Fruit fly (Drosophila melanogaster) whole organism, embryonic: ENCODE data around the gene wrd.

Source experiments
- BtbVII ChIP-seq: fragments of 200-800 bp; sonication (Bioruptor generic); optimal IDR thresholded peaks from 3 replicates; lab custom pipeline; 2017; ENCODE audit warnings: missing biosample characterization, mild to moderate bottlenecking, missing genetic modification characterization
- CG11093 ChIP-seq: fragments of 200-800 bp; sonication (Bioruptor generic); IDR thresholded peaks from 3 replicates; pipeline ENCODE4 v1.3.6; 2022; ENCODE audit warnings: missing biosample characterization, missing genetic modification characterization
- CG11504 ChIP-seq: fragments of 200-800 bp; sonication (Bioruptor generic); optimal IDR thresholded peaks from 3 replicates; lab custom pipeline; 2019; ENCODE audit warnings: missing biosample characterization, mild to moderate bottlenecking, missing genetic modification characterization, moderate library complexity
- CG12769 ChIP-seq: fragments of 200-800 bp; sonication (Bioruptor generic); optimal IDR thresholded peaks from 2 replicates; lab custom pipeline; 2019; ENCODE audit warnings: missing biosample characterization, mild to moderate bottlenecking, missing genetic modification characterization, moderate library complexity
- CG13624 ChIP-seq: fragments of 200-800 bp; sonication (Bioruptor generic); optimal IDR thresholded peaks from 2 replicates; lab custom pipeline; 2016; ENCODE audit warnings: missing biosample characterization, missing genetic modification characterization
- CG16779 ChIP-seq: fragments of 200-800 bp; sonication (Bioruptor generic); IDR thresholded peaks from 2 replicates; pipeline ENCODE4 v1.3.6; 2022; ENCODE audit warnings: missing biosample characterization, missing genetic modification characterization
- CG17328 ChIP-seq: fragments of 200-800 bp; sonication (Bioruptor generic); IDR thresholded peaks from 2 replicates; pipeline ENCODE4 v1.3.6; 2022; ENCODE audit warnings: missing biosample characterization, missing genetic modification characterization
- CG17385 ChIP-seq: fragments of 200-800 bp; sonication (Bioruptor generic); optimal IDR thresholded peaks from 3 replicates; lab custom pipeline; 2018; ENCODE audit warnings: missing biosample characterization, mild to moderate bottlenecking, missing genetic modification characterization
- CG2678 ChIP-seq: fragments of 200-800 bp; sonication (Bioruptor generic); optimal IDR thresholded peaks from 3 replicates; lab custom pipeline; 2019; ENCODE audit warnings: missing biosample characterization, mild to moderate bottlenecking, missing genetic modification characterization, moderate library complexity
- CG34376 ChIP-seq: fragments of 200-800 bp; sonication (Bioruptor generic); optimal IDR thresholded peaks from 2 replicates; lab custom pipeline; 2018; ENCODE audit warnings: missing biosample characterization, mild to moderate bottlenecking, missing genetic modification characterization
- CG42726 ChIP-seq: fragments of 200-800 bp; sonication (Bioruptor generic); IDR thresholded peaks from 2 replicates; pipeline ENCODE4 v1.3.6; 2022; ENCODE audit warnings: missing biosample characterization, missing genetic modification characterization; ENCODE audit not compliant: partially characterized antibody
- CG4328 ChIP-seq: fragments of 200-800 bp; sonication (Bioruptor generic); optimal IDR thresholded peaks from 3 replicates; lab custom pipeline; 2017; ENCODE audit warnings: missing biosample characterization, missing genetic modification reagents, missing genetic modification characterization
- CG7839 ChIP-seq: fragments of 200-800 bp; sonication (Bioruptor generic); optimal IDR thresholded peaks from 3 replicates; lab custom pipeline; 2018; ENCODE audit warnings: missing biosample characterization, mild to moderate bottlenecking, missing genetic modification characterization, moderate library complexity
- CG8924 ChIP-seq: fragments of 200-800 bp; optimal IDR thresholded peaks from 3 replicates; lab custom pipeline; 2019; ENCODE audit warnings: missing biosample characterization, mild to moderate bottlenecking, missing genetic modification characterization, moderate library complexity
- HLH3B ChIP-seq: fragments of 200-800 bp; sonication (Bioruptor generic); IDR thresholded peaks from 2 replicates; pipeline ENCODE4 v1.3.6; 2022; ENCODE audit warnings: missing biosample characterization, missing genetic modification characterization
- HLHmδ ChIP-seq: fragments of 200-800 bp; sonication (Bioruptor generic); optimal IDR thresholded peaks from 2 replicates; lab custom pipeline; 2018; ENCODE audit warnings: missing biosample characterization, mild to moderate bottlenecking, missing genetic modification characterization, moderate library complexity
- Hand ChIP-seq: fragments of 200-800 bp; sonication (Bioruptor generic); optimal IDR thresholded peaks from 2 replicates; lab custom pipeline; 2017; ENCODE audit warnings: mild to moderate bottlenecking, missing biosample characterization, missing genetic modification reagents, missing genetic modification characterization
- Hr3 ChIP-seq: fragments of 200-800 bp; sonication (Bioruptor generic); optimal IDR thresholded peaks from 3 replicates; lab custom pipeline; 2016; ENCODE audit warnings: missing biosample characterization, missing genetic modification characterization
- Jarid2 ChIP-seq: fragments of 200-800 bp; sonication (Bioruptor generic); optimal IDR thresholded peaks from 3 replicates; lab custom pipeline; 2017; ENCODE audit warnings: mild to moderate bottlenecking, missing biosample characterization, missing genetic modification reagents, missing genetic modification characterization
- MTF-1 ChIP-seq: fragments of 200-800 bp; sonication (Bioruptor generic); optimal IDR thresholded peaks from 2 replicates; lab custom pipeline; 2018; ENCODE audit warnings: missing biosample characterization, mild to moderate bottlenecking, missing genetic modification characterization, borderline replicate concordance
- Med ChIP-seq: fragments of 200-800 bp; sonication (Bioruptor generic); peaks from one replicate; lab custom pipeline; 2016; ENCODE audit warnings: missing biosample characterization, missing genetic modification characterization, mild to moderate bottlenecking, inconsistent platforms, moderate library complexity
- NC2α ChIP-seq: fragments of 200-800 bp; sonication (Bioruptor generic); optimal IDR thresholded peaks from 2 replicates; lab custom pipeline; 2016; ENCODE audit warnings: missing biosample characterization, missing genetic modification characterization
- NC2β ChIP-seq: fragments of 200-800 bp; sonication (Bioruptor generic); optimal IDR thresholded peaks from 2 replicates; lab custom pipeline; 2016; ENCODE audit warnings: missing biosample characterization, missing genetic modification characterization
- NFAT ChIP-seq: fragments of 200-800 bp; sonication (Bioruptor generic); IDR thresholded peaks from 2 replicates; pipeline ENCODE4 v1.3.6; 2022; ENCODE audit warnings: missing biosample characterization, missing genetic modification characterization
- Oli ChIP-seq: fragments of 200-800 bp; sonication (Bioruptor generic); optimal IDR thresholded peaks from 2 replicates; lab custom pipeline; 2018; ENCODE audit warnings: missing biosample characterization, mild to moderate bottlenecking, missing genetic modification characterization, moderate library complexity
- PHDP ChIP-seq: fragments of 200-800 bp; sonication (Bioruptor generic); optimal IDR thresholded peaks from 3 replicates; lab custom pipeline; 2018; ENCODE audit warnings: missing biosample characterization, mild to moderate bottlenecking, missing genetic modification characterization, moderate library complexity
- Trl ChIP-seq, 3 experiments: fragments of >200 bp in 2 of 3; fragments of 200-800 bp in 1 of 3; sonication (Bioruptor generic) in 1 of 3; optimal IDR thresholded peaks; 2 replicates in 1 of 3; 3 replicates in 2 of 3; lab custom pipeline; 2016 to 2017; ENCODE audit warnings: missing biosample characterization in 1 of 3, missing genetic modification characterization in 1 of 3
- br ChIP-seq: fragments of >200 bp; optimal IDR thresholded peaks from 2 replicates; lab custom pipeline; 2017
- cg ChIP-seq: fragments of 200-800 bp; sonication (Bioruptor generic); optimal IDR thresholded peaks from 3 replicates; lab custom pipeline; 2019; ENCODE audit warnings: missing biosample characterization, mild to moderate bottlenecking, missing genetic modification characterization, moderate library complexity
- chinmo ChIP-seq: fragments of 200-800 bp; sonication (Bioruptor generic); IDR thresholded peaks from 4 replicates; pipeline ENCODE4 v1.3.6; 2022; ENCODE audit warnings: missing biosample characterization, missing genetic modification characterization; ENCODE audit not compliant: partially characterized antibody
- chm ChIP-seq: fragments of 200-800 bp; sonication (Bioruptor generic); IDR thresholded peaks from 2 replicates; pipeline ENCODE4 v1.3.6; 2022; ENCODE audit warnings: missing biosample characterization, missing genetic modification characterization
- corto ChIP-seq: fragments of 200-800 bp; sonication (Bioruptor generic); optimal IDR thresholded peaks from 2 replicates; lab custom pipeline; 2016; ENCODE audit warnings: missing biosample characterization, mild to moderate bottlenecking, missing genetic modification characterization, moderate library complexity
- cwo ChIP-seq: fragments of 200-800 bp; sonication (Bioruptor generic); optimal IDR thresholded peaks from 3 replicates; lab custom pipeline; 2017; ENCODE audit warnings: missing biosample characterization, missing genetic modification characterization, mild to moderate bottlenecking, moderate library complexity, missing genetic modification reagents
- ewg ChIP-seq: fragments of 200-800 bp; sonication (Bioruptor generic); optimal IDR thresholded peaks from 3 replicates; lab custom pipeline; 2017; ENCODE audit warnings: mild to moderate bottlenecking, missing biosample characterization, missing genetic modification reagents, missing genetic modification characterization
- fd3F ChIP-seq: fragments of 200-800 bp; sonication (Bioruptor generic); optimal IDR thresholded peaks from 2 replicates; lab custom pipeline; 2018; ENCODE audit warnings: missing biosample characterization, mild to moderate bottlenecking, missing genetic modification characterization, moderate library complexity
- gcm ChIP-seq: fragments of 200-800 bp; sonication (Bioruptor generic); optimal IDR thresholded peaks from 2 replicates; lab custom pipeline; 2019; ENCODE audit warnings: missing biosample characterization, mild to moderate bottlenecking, missing genetic modification characterization, moderate library complexity
- insv ChIP-seq, 2 experiments: fragments of 200-800 bp; sonication (Bioruptor generic); optimal IDR thresholded peaks; 3 replicates each; lab custom pipeline; 2016 to 2018; ENCODE audit warnings: missing biosample characterization in 2 of 2, missing genetic modification characterization in 2 of 2
- lab ChIP-seq: fragments of 200-800 bp; sonication (Bioruptor generic); optimal IDR thresholded peaks from 3 replicates; lab custom pipeline; 2017; ENCODE audit warnings: missing biosample characterization, missing genetic modification characterization, mild to moderate bottlenecking, moderate library complexity, missing genetic modification reagents
- lov ChIP-seq, 2 experiments: fragments of 200-800 bp in 1 of 2; fragments of >200 bp in 1 of 2; sonication (Bioruptor generic) in 1 of 2; IDR thresholded peaks in 1 of 2; optimal IDR thresholded peaks in 1 of 2; 2 replicates in 1 of 2; 3 replicates in 1 of 2; pipeline versions ENCODE4 v1.3.6 to Lab custom; 2017 to 2022; ENCODE audit warnings: missing biosample characterization in 1 of 2, missing genetic modification characterization in 1 of 2
- nerfin-1 ChIP-seq: fragments of 200-800 bp; sonication (Bioruptor generic); optimal IDR thresholded peaks from 3 replicates; lab custom pipeline; 2019; ENCODE audit warnings: missing biosample characterization, mild to moderate bottlenecking, missing genetic modification characterization, moderate library complexity
- pho ChIP-seq: fragments of 200-800 bp; sonication (Bioruptor generic); optimal IDR thresholded peaks from 2 replicates; lab custom pipeline; 2016; ENCODE audit warnings: missing biosample characterization, missing genetic modification characterization
- pum ChIP-seq: fragments of 200-800 bp; sonication (Bioruptor generic); optimal IDR thresholded peaks from 2 replicates; lab custom pipeline; 2016; ENCODE audit warnings: missing biosample characterization, missing genetic modification characterization
- sna ChIP-seq: fragments of 200-800 bp; sonication (Bioruptor generic); IDR thresholded peaks from 2 replicates; pipeline ENCODE4 v1.3.6; 2022; ENCODE audit warnings: missing biosample characterization, missing genetic modification characterization; ENCODE audit not compliant: partially characterized antibody
- so ChIP-seq: fragments of 200-800 bp; sonication (Bioruptor generic); IDR thresholded peaks from 3 replicates; pipeline ENCODE4 v1.3.6; 2022; ENCODE audit warnings: missing biosample characterization, missing genetic modification characterization
- stc ChIP-seq: fragments of 200-800 bp; sonication (Bioruptor generic); IDR thresholded peaks from 2 replicates; pipeline ENCODE4 v1.3.6; 2022; ENCODE audit warnings: missing biosample characterization, missing genetic modification characterization
- sug ChIP-seq: fragments of 200-800 bp; optimal IDR thresholded peaks from 2 replicates; lab custom pipeline; 2019; ENCODE audit warnings: missing biosample characterization, mild to moderate bottlenecking, missing genetic modification characterization, moderate library complexity
- wdn ChIP-seq: fragments of 200-800 bp; sonication (Bioruptor generic); IDR thresholded peaks from 2 replicates; pipeline ENCODE4 v1.3.6; 2022; ENCODE audit warnings: missing biosample characterization, missing genetic modification characterization

wrd gene

DNA sequence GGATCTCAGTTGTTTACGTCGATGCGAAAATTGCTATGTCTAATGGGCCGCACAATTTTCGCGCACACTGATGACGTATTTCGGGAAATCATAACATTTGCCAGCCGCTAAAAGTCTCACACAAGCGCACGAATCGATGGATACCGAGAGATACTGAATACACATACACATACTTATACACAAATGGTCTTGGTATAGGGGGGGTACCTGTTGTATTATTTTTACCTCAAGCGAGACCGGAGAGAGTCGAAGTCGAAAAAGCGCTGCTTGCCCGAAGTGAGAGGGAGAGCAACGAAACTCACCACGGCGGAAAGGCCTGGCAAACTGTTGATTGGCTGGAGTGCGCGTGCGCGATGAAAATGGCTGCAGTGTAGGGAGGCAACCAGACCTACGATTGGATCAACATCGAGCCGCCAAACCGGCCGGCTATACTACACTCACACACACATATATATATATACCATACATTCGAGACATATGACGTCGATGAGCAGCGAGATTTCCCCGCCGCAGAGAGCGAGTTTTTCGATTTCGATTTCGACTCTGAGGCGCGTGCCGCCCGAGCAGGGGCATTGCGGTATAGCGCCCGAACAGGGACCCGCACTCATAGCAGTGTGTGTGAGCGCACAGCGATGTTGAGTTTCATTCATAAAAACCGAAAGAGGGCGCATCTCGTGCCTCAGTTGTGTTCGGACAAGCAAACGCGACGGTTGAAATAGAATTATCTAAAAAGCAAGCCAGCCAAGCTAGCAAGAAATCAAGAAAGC, 46.0 kb upstream of the wrd start (continued):
- TF ChIP-seq fd3F (GFP tag; lab: Kevin White, UChicago) = no peak
- TF ChIP-seq ewg (GFP tag; lab: Kevin White, UChicago) = peak; percentile 87
- TF ChIP-seq cg (GFP tag; lab: Kevin White, UChicago) = peak; percentile 97
- TF ChIP-seq Hand (GFP tag; lab: Kevin White, UChicago) = no peak
- no peak for TF ChIP-seq lov (optimal IDR thresholded peaks at IDR 0.05; lab: Kevin White, UChicago)
- no peak for TF ChIP-seq lov (GFP tag; IDR thresholded peaks at IDR 0.05; lab: Robert Waterston, UW)
- no peak for TF ChIP-seq CG17385 (GFP tag; lab: Kevin White, UChicago)
- TF ChIP-seq sug = peak; percentile 59
- TF ChIP-seq NC2β (GFP tag; lab: Kevin White, UChicago) = peak; percentile 13
- 0 out of 2 replicates have a peak, but pooled peaks have one; percentile 69 for TF ChIP-seq sna
- peak; percentile 11 for TF ChIP-seq CG11504 (tag; lab: Kevin White, UChicago)
- TF ChIP-seq chm (GFP tag; lab: Robert Waterston, UW) = no peak
- TF ChIP-seq Trl (optimal IDR thresholded peaks at IDR 0.05; lab: Kevin White, UChicago) = peak; percentile 82 to 91
- TF ChIP-seq Trl (GFP tag; optimal IDR thresholded peaks at IDR 0.05; lab: Kevin White, UChicago) = no peak
- TF ChIP-seq Hr3 = no peak
- 0 out of 2 replicates have a peak, but pooled peaks have one; percentile 20 for TF ChIP-seq CG17328 (GFP tag; lab: Robert Waterston, UW)
- TF ChIP-seq CG11093 = no peak
- peak; percentile 44 for TF ChIP-seq CG12769 (tag; lab: Kevin White, UChicago)
- TF ChIP-seq HLH3B = peak; percentile 35; the same call in 1 of the 2 replicates
- TF ChIP-seq MTF-1 (GFP tag; lab: Kevin White, UChicago) = no peak
- TF ChIP-seq cwo (GFP tag; lab: Kevin White, UChicago) = peak; percentile 4
- no peak for TF ChIP-seq pho (GFP tag; lab: Kevin White, UChicago)
- TF ChIP-seq PHDP (tag; lab: Kevin White, UChicago) = peak; percentile 9
- TF ChIP-seq NFAT (GFP tag; lab: Robert Waterston, UW) = no peak
- TF ChIP-seq HLHmδ = peak; percentile 85
- no peak for TF ChIP-seq pum (GFP tag; lab: Kevin White, UChicago)
- TF ChIP-seq Med = peak; percentile 86
- TF ChIP-seq CG13624 (GFP tag; lab: Kevin White, UChicago) = no peak
- TF ChIP-seq wdn (GFP tag; lab: Robert Waterston, UW) = no peak
- peak; percentile 80 for TF ChIP-seq nerfin-1 (tag; lab: Kevin White, UChicago)
- peak; percentile 14 for TF ChIP-seq BtbVII
- TF ChIP-seq br (lab: Kevin White, UChicago) = no peak
- 0 out of 2 replicates have a peak, but pooled peaks have one; percentile 8 for TF ChIP-seq CG42726 (GFP tag; lab: Robert Waterston, UW)
- no peak for TF ChIP-seq CG8924
- no peak for TF ChIP-seq corto (GFP tag; lab: Kevin White, UChicago)
- 0 out of 2 replicates have a peak, but pooled peaks have one; percentile 48 for TF ChIP-seq CG16779
- TF ChIP-seq Oli (tag; lab: Kevin White, UChicago) = no peak
- TF ChIP-seq insv (GFP tag; optimal IDR thresholded peaks at IDR 0.05; lab: Kevin White, UChicago) = peak in 1 of 2 experiments; percentile 61
- TF ChIP-seq lab (GFP tag; lab: Kevin White, UChicago) = peak; percentile 41
- no peak for TF ChIP-seq CG2678 (tag; lab: Kevin White, UChicago)
- peak; percentile 25 for TF ChIP-seq CG34376 (GFP tag; lab: Kevin White, UChicago)
- TF ChIP-seq NC2α (GFP tag; lab: Kevin White, UChicago) = peak; percentile 74
- peak; percentile 91 for TF ChIP-seq Jarid2 (GFP tag; lab: Kevin White, UChicago)
- peak; percentile 31; the same call in 1 of the 3 replicates for TF ChIP-seq so
- no peak for TF ChIP-seq CG7839 (tag; lab: Kevin White, UChicago)
- TF ChIP-seq gcm (GFP tag; lab: Kevin White, UChicago) = peak; percentile 68
- peak; percentile 95; the same call in 3 of the 4 replicates for TF ChIP-seq chinmo (GFP tag; lab: Robert Waterston, UW)
- TF ChIP-seq stc (GFP tag; lab: Robert Waterston, UW) = no peak
- TF ChIP-seq CG4328 (GFP tag; lab: Kevin White, UChicago) = no peak
